Fruit fly (Drosophila melanogaster) whole organism: ENCODE results near the gene Sfp78E.

Experiments
- CG8478 ChIP-seq: fragments of >200 bp; optimal IDR thresholded peaks from 2 replicates; lab custom pipeline; 2018; ENCODE audit warnings: inconsistent platforms
- Dll ChIP-seq: fragments of >200 bp; optimal IDR thresholded peaks from 2 replicates; lab custom pipeline; 2017
- psq ChIP-seq: fragments of >200 bp; optimal IDR thresholded peaks from 2 replicates; lab custom pipeline; 2017
- usp ChIP-seq: fragments of >200 bp; optimal IDR thresholded peaks from 2 replicates; lab custom pipeline; 2017; ENCODE audit warnings: missing biosample characterization, missing genetic modification characterization, mixed read lengths

dm6 chr3L:21715974-21716373 lies 32.1 kb upstream of the Sfp78E start:
- TF ChIP-seq usp (GFP tag; lab: Kevin White, UChicago) (no peak), psq (lab: Kevin White, UChicago) (no peak), CG8478 (no peak), Dll (lab: Kevin White, UChicago) (no peak)
